Fruit fly (Drosophila melanogaster) whole organism, embryonic: ENCODE data around the gene SamDC.
A peak's percentile ranks its signal among the peaks of the same experiment; 100 is the strongest.

Source experiments
- B-H2 ChIP-seq: fragments of 200-800 bp; sonication (Bioruptor generic); optimal IDR thresholded peaks from 2 replicates; lab custom pipeline; 2018; ENCODE audit warnings: missing biosample characterization, mild to moderate bottlenecking, missing genetic modification characterization
- CG13424 ChIP-seq: fragments of 200-800 bp; sonication (Bioruptor generic); optimal IDR thresholded peaks from 2 replicates; lab custom pipeline; 2019; ENCODE audit warnings: missing biosample characterization, mild to moderate bottlenecking, missing genetic modification characterization, moderate library complexity
- CG14667 ChIP-seq: fragments of 200-800 bp; sonication (Bioruptor generic); IDR thresholded peaks from 2 replicates; pipeline ENCODE4 v1.3.6; 2022; ENCODE audit warnings: missing biosample characterization, missing genetic modification characterization
- CG1529 ChIP-seq: fragments of 200-800 bp; sonication (Bioruptor generic); optimal IDR thresholded peaks from 3 replicates; lab custom pipeline; 2018; ENCODE audit warnings: missing biosample characterization, missing genetic modification characterization
- CG1602 ChIP-seq: fragments of 200-800 bp; sonication (Bioruptor generic); optimal IDR thresholded peaks from 3 replicates; lab custom pipeline; 2016; ENCODE audit warnings: missing biosample characterization, missing genetic modification characterization
- CG1603 ChIP-seq: fragments of 200-800 bp; sonication (Bioruptor generic); optimal IDR thresholded peaks from 2 replicates; lab custom pipeline; 2019; ENCODE audit warnings: missing biosample characterization, mild to moderate bottlenecking, missing genetic modification characterization, moderate library complexity
- CG16779 ChIP-seq: fragments of 200-800 bp; sonication (Bioruptor generic); IDR thresholded peaks from 2 replicates; pipeline ENCODE4 v1.3.6; 2022; ENCODE audit warnings: missing biosample characterization, missing genetic modification characterization
- CG17829 ChIP-seq: fragments of 200-800 bp; optimal IDR thresholded peaks from 2 replicates; lab custom pipeline; 2019; ENCODE audit warnings: missing biosample characterization, mild to moderate bottlenecking, missing genetic modification characterization, moderate library complexity
- CG18599 ChIP-seq: fragments of 200-800 bp; sonication (Bioruptor generic); optimal IDR thresholded peaks from 3 replicates; lab custom pipeline; 2017; ENCODE audit warnings: missing biosample characterization, missing genetic modification characterization, mild to moderate bottlenecking, moderate library complexity, missing genetic modification reagents
- CG2712 ChIP-seq: fragments of 200-800 bp; optimal IDR thresholded peaks from 3 replicates; lab custom pipeline; 2019; ENCODE audit warnings: missing biosample characterization, mild to moderate bottlenecking, missing genetic modification characterization, moderate library complexity
- CG30403 ChIP-seq: fragments of 200-800 bp; sonication (Bioruptor generic); optimal IDR thresholded peaks from 3 replicates; lab custom pipeline; 2016; ENCODE audit warnings: missing biosample characterization, missing genetic modification characterization
- CG31441 ChIP-seq: fragments of 200-800 bp; sonication (Bioruptor generic); IDR thresholded peaks from 2 replicates; pipeline ENCODE4 v1.3.6; 2022; ENCODE audit warnings: missing biosample characterization, missing genetic modification characterization
- CG32532 ChIP-seq: fragments of 200-800 bp; sonication (Bioruptor generic); IDR thresholded peaks from 2 replicates; pipeline ENCODE4 v1.3.6; 2022; ENCODE audit warnings: missing biosample characterization, missing genetic modification characterization
- CG3838 ChIP-seq: fragments of 200-800 bp; sonication (Bioruptor generic); optimal IDR thresholded peaks from 3 replicates; lab custom pipeline; 2016; ENCODE audit warnings: missing biosample characterization, missing genetic modification characterization
- CG5953 ChIP-seq: fragments of 200-800 bp; sonication (Bioruptor generic); IDR thresholded peaks from 2 replicates; pipeline ENCODE4 v1.3.6; 2022; ENCODE audit warnings: missing biosample characterization, missing genetic modification characterization
- CG7987 ChIP-seq: fragments of 200-800 bp; sonication (Bioruptor generic); optimal IDR thresholded peaks from 2 replicates; lab custom pipeline; 2018; ENCODE audit warnings: missing biosample characterization, mild to moderate bottlenecking, missing genetic modification characterization, moderate library complexity
- CG8924 ChIP-seq: fragments of 200-800 bp; optimal IDR thresholded peaks from 3 replicates; lab custom pipeline; 2019; ENCODE audit warnings: missing biosample characterization, mild to moderate bottlenecking, missing genetic modification characterization, moderate library complexity
- CoRest ChIP-seq: fragments of 200-800 bp; sonication (Bioruptor generic); optimal IDR thresholded peaks from 3 replicates; lab custom pipeline; 2018; ENCODE audit warnings: missing biosample characterization, mild to moderate bottlenecking, missing genetic modification characterization, moderate library complexity
- Dad ChIP-seq: fragments of 200-800 bp; sonication (Bioruptor generic); optimal IDR thresholded peaks from 3 replicates; lab custom pipeline; 2016; ENCODE audit warnings: missing biosample characterization, missing genetic modification characterization
- Max ChIP-seq: fragments of 200-800 bp; sonication (Bioruptor generic); optimal IDR thresholded peaks from 2 replicates; lab custom pipeline; 2016; ENCODE audit warnings: missing biosample characterization, mild to moderate bottlenecking, missing genetic modification characterization
- Sry-δ ChIP-seq: fragments of 200-800 bp; sonication (Bioruptor generic); optimal IDR thresholded peaks from 2 replicates; lab custom pipeline; 2016; ENCODE audit warnings: missing biosample characterization, missing genetic modification characterization
- Tbp ChIP-seq: fragments of >200 bp; optimal IDR thresholded peaks from 2 replicates; lab custom pipeline; 2018; ENCODE audit warnings: missing biosample characterization, missing genetic modification characterization
- amos ChIP-seq: fragments of 200-800 bp; sonication (Bioruptor generic); IDR thresholded peaks from 2 replicates; pipeline ENCODE4 v1.3.6; 2022; ENCODE audit warnings: missing biosample characterization, missing genetic modification characterization; ENCODE audit not compliant: partially characterized antibody
- bigmax ChIP-seq: fragments of 200-800 bp; sonication (Bioruptor generic); optimal IDR thresholded peaks from 2 replicates; lab custom pipeline; 2018; ENCODE audit warnings: missing biosample characterization, mild to moderate bottlenecking, missing genetic modification characterization
- cas ChIP-seq: fragments of 200-800 bp; sonication (Bioruptor generic); IDR thresholded peaks from 2 replicates; pipeline ENCODE4 v1.3.6; 2022; ENCODE audit warnings: missing biosample characterization, missing genetic modification characterization
- chinmo ChIP-seq: fragments of 200-800 bp; sonication (Bioruptor generic); IDR thresholded peaks from 4 replicates; pipeline ENCODE4 v1.3.6; 2022; ENCODE audit warnings: missing biosample characterization, missing genetic modification characterization; ENCODE audit not compliant: partially characterized antibody
- corto ChIP-seq: fragments of 200-800 bp; sonication (Bioruptor generic); optimal IDR thresholded peaks from 2 replicates; lab custom pipeline; 2016; ENCODE audit warnings: missing biosample characterization, mild to moderate bottlenecking, missing genetic modification characterization, moderate library complexity
- dan ChIP-seq: fragments of 200-800 bp; sonication (Bioruptor generic); IDR thresholded peaks from 2 replicates; pipeline ENCODE4 v1.3.6; 2022; ENCODE audit warnings: missing biosample characterization, missing genetic modification characterization
- dmrt99B ChIP-seq: fragments of 200-800 bp; sonication (Bioruptor generic); optimal IDR thresholded peaks from 2 replicates; lab custom pipeline; 2018; ENCODE audit warnings: missing biosample characterization, mild to moderate bottlenecking, missing genetic modification characterization, moderate library complexity
- emc ChIP-seq: fragments of 200-800 bp; sonication (Bioruptor generic); optimal IDR thresholded peaks from 2 replicates; lab custom pipeline; 2016; ENCODE audit warnings: missing biosample characterization, missing genetic modification characterization
- esg ChIP-seq: fragments of 200-800 bp; sonication (Bioruptor generic); conservative IDR thresholded peaks from 2 replicates; pipeline ENCODE4 v1.3.6; 2022; ENCODE audit warnings: missing biosample characterization, missing genetic modification characterization
- fd102C ChIP-seq: fragments of 200-800 bp; sonication (Bioruptor generic); optimal IDR thresholded peaks from 2 replicates; lab custom pipeline; 2018; ENCODE audit warnings: missing biosample characterization, mild to moderate bottlenecking, missing genetic modification characterization, moderate library complexity
- fu2 ChIP-seq: fragments of 200-800 bp; sonication (Bioruptor generic); optimal IDR thresholded peaks from 2 replicates; lab custom pipeline; 2016; ENCODE audit warnings: missing biosample characterization, missing genetic modification characterization
- gem ChIP-seq: fragments of 200-800 bp; sonication (Bioruptor generic); optimal IDR thresholded peaks from 2 replicates; lab custom pipeline; 2019; ENCODE audit warnings: missing biosample characterization, mild to moderate bottlenecking, missing genetic modification characterization, moderate library complexity
- gt ChIP-seq: fragments of 200-800 bp; sonication (Bioruptor generic); IDR thresholded peaks from 2 replicates; pipeline ENCODE4 v1.3.6; 2022; ENCODE audit warnings: missing biosample characterization, missing genetic modification characterization
- hkb ChIP-seq, 2 experiments: fragments of 200-800 bp in 1 of 2; fragments of >200 bp in 1 of 2; sonication (Bioruptor generic) in 1 of 2; IDR thresholded peaks in 1 of 2; optimal IDR thresholded peaks in 1 of 2; 2 replicates each; pipeline versions ENCODE4 v1.3.6 to Lab custom; 2017 to 2022; ENCODE audit warnings: missing biosample characterization in 1 of 2, missing genetic modification characterization in 1 of 2
- lab ChIP-seq: fragments of 200-800 bp; sonication (Bioruptor generic); optimal IDR thresholded peaks from 3 replicates; lab custom pipeline; 2017; ENCODE audit warnings: missing biosample characterization, missing genetic modification characterization, mild to moderate bottlenecking, moderate library complexity, missing genetic modification reagents
- nau ChIP-seq: fragments of 200-800 bp; sonication (Bioruptor generic); optimal IDR thresholded peaks from 3 replicates; lab custom pipeline; 2017; ENCODE audit warnings: missing biosample characterization, mild to moderate bottlenecking, missing genetic modification characterization, missing genetic modification reagents
- peb ChIP-seq: fragments of 200-800 bp; sonication (Bioruptor generic); IDR thresholded peaks from 2 replicates; pipeline ENCODE4 v1.3.6; 2022; ENCODE audit warnings: missing biosample characterization, missing genetic modification characterization
- pho ChIP-seq: fragments of 200-800 bp; sonication (Bioruptor generic); optimal IDR thresholded peaks from 2 replicates; lab custom pipeline; 2016; ENCODE audit warnings: missing biosample characterization, missing genetic modification characterization
- pros ChIP-seq: fragments of 200-800 bp; sonication (Bioruptor generic); optimal IDR thresholded peaks from 3 replicates; lab custom pipeline; 2019; ENCODE audit warnings: missing biosample characterization, mild to moderate bottlenecking, missing genetic modification characterization, moderate library complexity
- rib ChIP-seq: fragments of 200-800 bp; sonication (Bioruptor generic); IDR thresholded peaks from 2 replicates; pipeline ENCODE4 v1.3.6; 2022; ENCODE audit warnings: missing biosample characterization, missing genetic modification characterization
- row ChIP-seq: fragments of 200-800 bp; sonication (Bioruptor generic); IDR thresholded peaks from 3 replicates; pipeline ENCODE4 v1.3.6; 2022; ENCODE audit warnings: missing biosample characterization, missing genetic modification characterization
- shn ChIP-seq: fragments of 200-800 bp; sonication (Bioruptor generic); optimal IDR thresholded peaks from 3 replicates; lab custom pipeline; 2016; ENCODE audit warnings: missing biosample characterization, missing genetic modification characterization
- slou ChIP-seq: fragments of 200-800 bp; sonication (Bioruptor generic); optimal IDR thresholded peaks from 3 replicates; lab custom pipeline; 2016; ENCODE audit warnings: missing biosample characterization, missing genetic modification characterization
- sna ChIP-seq: fragments of 200-800 bp; sonication (Bioruptor generic); IDR thresholded peaks from 2 replicates; pipeline ENCODE4 v1.3.6; 2022; ENCODE audit warnings: missing biosample characterization, missing genetic modification characterization; ENCODE audit not compliant: partially characterized antibody
- so ChIP-seq: fragments of 200-800 bp; sonication (Bioruptor generic); IDR thresholded peaks from 3 replicates; pipeline ENCODE4 v1.3.6; 2022; ENCODE audit warnings: missing biosample characterization, missing genetic modification characterization
- vvl ChIP-seq: fragments of 200-800 bp; sonication (Bioruptor generic); IDR thresholded peaks from 2 replicates; pipeline ENCODE4 v1.3.6; 2022; ENCODE audit warnings: missing biosample characterization, missing genetic modification characterization
- wor ChIP-seq: fragments of 200-800 bp; sonication (Bioruptor generic); IDR thresholded peaks from 2 replicates; pipeline ENCODE4 v1.3.6; 2022; ENCODE audit warnings: missing biosample characterization, missing genetic modification characterization
- zen2 ChIP-seq: fragments of 200-800 bp; sonication (Bioruptor generic); IDR thresholded peaks from 3 replicates; pipeline ENCODE4 v1.3.6; 2022; ENCODE audit warnings: missing biosample characterization, missing genetic modification characterization; ENCODE audit not compliant: partially characterized antibody

The SamDC gene

DNA sequence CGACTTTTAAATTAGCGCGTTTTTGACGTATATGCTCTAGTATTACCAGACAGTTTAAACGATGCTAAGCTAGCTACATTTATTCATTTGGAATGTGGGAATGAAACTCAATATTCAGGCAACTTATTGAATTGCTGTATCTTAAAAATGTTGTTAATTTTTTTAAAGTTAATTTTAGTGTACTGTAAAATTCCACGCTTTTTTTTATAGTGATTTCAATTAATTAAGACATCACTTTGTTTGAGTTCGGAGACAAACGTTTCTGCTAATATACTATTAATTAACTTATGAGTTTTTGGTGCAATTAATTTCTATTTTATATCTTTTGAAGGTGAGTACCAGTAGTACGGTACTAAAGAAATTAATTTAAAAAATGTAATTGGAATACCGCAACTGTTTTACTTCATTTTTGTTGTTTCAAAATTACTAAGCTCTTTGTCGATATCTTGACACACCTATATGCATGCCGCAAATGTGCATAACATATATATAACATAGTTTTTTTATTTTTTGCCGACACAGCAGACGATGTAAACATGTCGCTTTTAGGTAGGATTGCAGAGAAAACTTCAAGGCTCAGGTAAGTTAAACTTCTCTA lies 47.0 kb downstream of the SamDC start, which contains the start of the genes Cdk1 and mRpS7 (continued):
- TF ChIP-seq cas (no peak), vvl (peak; percentile 77), sna (GFP tag; lab: Robert Waterston, UW) (no peak), CG1602 (GFP tag; lab: Kevin White, UChicago) (peak; percentile 70), CG8924 (peak; percentile 87), CG17829 (peak; percentile 70), CG7987 (GFP tag; lab: Kevin White, UChicago) (no peak), wor (GFP tag; lab: Robert Waterston, UW) (peak; percentile 56; the same call in 1 of the 2 replicates), emc (GFP tag; lab: Kevin White, UChicago) (no peak), pho (peak; percentile 63), CG31441 (GFP tag; lab: Robert Waterston, UW) (peak; percentile 85), shn (GFP tag; lab: Kevin White, UChicago) (peak; percentile 31), fd102C (GFP tag; lab: Kevin White, UChicago) (no peak), CG2712 (tag; lab: Kevin White, UChicago) (peak; percentile 84), esg (peak; percentile 66), zen2 (GFP tag; lab: Robert Waterston, UW) (no peak), corto (GFP tag; lab: Kevin White, UChicago) (no peak), CG3838 (peak; percentile 63), amos (GFP tag; lab: Robert Waterston, UW) (no peak), hkb (optimal IDR thresholded peaks at IDR 0.05; lab: Kevin White, UChicago) (no peak), hkb (GFP tag; IDR thresholded peaks at IDR 0.05; lab: Robert Waterston, UW) (peak; percentile 82), dan (GFP tag; lab: Robert Waterston, UW) (no peak), CG30403 (GFP tag; lab: Kevin White, UChicago) (peak; percentile 83), Sry-δ (GFP tag; lab: Kevin White, UChicago) (peak; percentile 32), pros (GFP tag; lab: Kevin White, UChicago) (no peak), CG16779 (GFP tag; lab: Robert Waterston, UW) (no peak), nau (peak; percentile 12), so (GFP tag; lab: Robert Waterston, UW) (0 out of 3 replicates have a peak, but pooled peaks have one; percentile 34), CoRest (peak; percentile 90), fu2 (peak; percentile 29), Dad (GFP tag; lab: Kevin White, UChicago) (peak; percentile 21), lab (no peak), CG32532 (GFP tag; lab: Robert Waterston, UW) (peak; percentile 77), rib (GFP tag; lab: Robert Waterston, UW) (no peak), B-H2 (GFP tag; lab: Kevin White, UChicago) (peak; percentile 26), dmrt99B (tag; lab: Kevin White, UChicago) (peak; percentile 78), CG13424 (tag; lab: Kevin White, UChicago) (peak; percentile 73), CG14667 (no peak; the same call in 1 of the 2 replicates), CG1529 (GFP tag; lab: Kevin White, UChicago) (peak; percentile 45), chinmo (GFP tag; lab: Robert Waterston, UW) (no peak), CG1603 (tag; lab: Kevin White, UChicago) (peak; percentile 98), peb (no peak), gt (GFP tag; lab: Robert Waterston, UW) (no peak), Max (GFP tag; lab: Kevin White, UChicago) (peak; percentile 79), gem (tag; lab: Kevin White, UChicago) (peak; percentile 90), bigmax (GFP tag; lab: Kevin White, UChicago) (no peak), CG18599 (peak; percentile 75), row (GFP tag; lab: Robert Waterston, UW) (peak; percentile 81), CG5953 (GFP tag; lab: Robert Waterston, UW) (0 out of 2 replicates have a peak, but pooled peaks have one; percentile 52), Tbp (no peak), slou (GFP tag; lab: Kevin White, UChicago) (peak; percentile 45)
